Worm (Caenorhabditis elegans) whole organism, midembryonic: ENCODE measurements around the gene F52H2.15.

Experiments used
- T22C8.4 ChIP-seq: fragments of 200-800 bp; sonication (Bioruptor generic); IDR thresholded peaks from 2 replicates; pipeline ENCODE4 v1.3.6; 2022; ENCODE audit warnings: missing genetic modification characterization, missing compliant biosample characterization
- cog-1 ChIP-seq: sonication (generic microtip); optimal IDR thresholded peaks from 2 replicates; lab custom pipeline; 2016; ENCODE audit warnings: missing genetic modification characterization, missing compliant biosample characterization
- flt-1 ChIP-seq: fragments of 200-800 bp; sonication (Bioruptor generic); IDR thresholded peaks from 2 replicates; pipeline ENCODE4 v1.3.6; 2022; ENCODE audit warnings: missing genetic modification characterization, missing compliant biosample characterization
- klf-2 ChIP-seq: fragments of 200-800 bp; sonication (Bioruptor generic); conservative IDR thresholded peaks from 2 replicates; pipeline ENCODE4 v1.3.6; 2022; ENCODE audit warnings: missing genetic modification reagents, missing genetic modification characterization, missing compliant biosample characterization
- med-1 ChIP-seq: sonication (generic microtip); optimal IDR thresholded peaks from 2 replicates; lab custom pipeline; 2017; ENCODE audit warnings: missing genetic modification characterization, mild to moderate bottlenecking, missing compliant biosample characterization, antibody characterized with exemption, missing genetic modification reagents; ENCODE audit not compliant: insufficient read depth
- ref-1 ChIP-seq: fragments of 200-800 bp; sonication (Bioruptor generic); conservative IDR thresholded peaks from 2 replicates; pipeline ENCODE4 v1.3.6; 2022; ENCODE audit warnings: missing genetic modification reagents, missing genetic modification characterization, missing compliant biosample characterization
- tab-1 ChIP-seq: fragments of 200-800 bp; sonication (Bioruptor generic); IDR thresholded peaks from 2 replicates; pipeline ENCODE4 v1.3.6; 2022; ENCODE audit warnings: missing genetic modification characterization, missing compliant biosample characterization
- ztf-23 ChIP-seq: fragments of 200-800 bp; sonication (Bioruptor generic); IDR thresholded peaks from 2 replicates; pipeline ENCODE4 v1.3.6; 2022; ENCODE audit warnings: missing genetic modification reagents, missing genetic modification characterization, missing compliant biosample characterization
- ztf-29 ChIP-seq: fragments of 200-800 bp; sonication (Bioruptor generic); IDR thresholded peaks from 2 replicates; pipeline ENCODE4 v1.3.6; 2022; ENCODE audit warnings: missing genetic modification reagents, missing genetic modification characterization, missing compliant biosample characterization

F52H2.15 gene

ce11 chrX:2581828-2582589, 16.9 kb downstream of the F52H2.15 start:
- no peak for TF ChIP-seq ztf-23 (GFP tag; lab: Robert Waterston, UW)
- TF ChIP-seq flt-1 (GFP tag; lab: Robert Waterston, UW), result no peak
- TF ChIP-seq tab-1 (GFP tag; lab: Robert Waterston, UW), result no peak
- no peak for TF ChIP-seq ref-1
- TF ChIP-seq med-1, result no peak
- no peak for TF ChIP-seq klf-2
- no peak for TF ChIP-seq ztf-29 (GFP tag; lab: Robert Waterston, UW)
- TF ChIP-seq T22C8.4 (GFP tag; lab: Robert Waterston, UW), result no peak

ce11 chrX:2583135-2583683, 18.1 kb downstream of the F52H2.15 start:
- no peak for TF ChIP-seq ztf-23 (GFP tag; lab: Robert Waterston, UW)
- TF ChIP-seq ref-1, result no peak
- 0 out of 2 replicates have a peak, but pooled peaks have one; percentile 57 for TF ChIP-seq flt-1 (GFP tag; lab: Robert Waterston, UW)
- TF ChIP-seq ztf-29 (GFP tag; lab: Robert Waterston, UW), result peak; percentile 46; the same call in 1 of the 2 replicates
- no peak for TF ChIP-seq tab-1 (GFP tag; lab: Robert Waterston, UW)
- no peak for TF ChIP-seq med-1

ce11 chrX:2585655-2586054, 20.5 kb downstream of the F52H2.15 start, which contains the start of gene H01M10.2:
H01M10.2 (minus strand) TSS chrX:2585755.
- TF ChIP-seq med-1 (no peak), klf-2 (no peak), tab-1 (GFP tag; lab: Robert Waterston, UW) (no peak), flt-1 (GFP tag; lab: Robert Waterston, UW) (no peak), ref-1 (no peak), cog-1 (tag; lab: Kevin White, UChicago) (no peak), ztf-29 (GFP tag; lab: Robert Waterston, UW) (no peak), T22C8.4 (GFP tag; lab: Robert Waterston, UW) (no peak), ztf-23 (GFP tag; lab: Robert Waterston, UW) (no peak)

- TF ChIP-seq med-1 (no peak), T22C8.4 (GFP tag; lab: Robert Waterston, UW) (no peak), tab-1 (GFP tag; lab: Robert Waterston, UW) (no peak), ztf-23 (GFP tag; lab: Robert Waterston, UW) (no peak), ztf-29 (GFP tag; lab: Robert Waterston, UW) (no peak)
Measured at ce11 chrX:2588012-2588411, 22.9 kb downstream of the F52H2.15 start.

- TF ChIP-seq flt-1 (GFP tag; lab: Robert Waterston, UW), result no peak
- no peak for TF ChIP-seq klf-2
- no peak for TF ChIP-seq ref-1
- TF ChIP-seq cog-1 (tag; lab: Kevin White, UChicago), result no peak
- no peak for TF ChIP-seq ztf-23 (GFP tag; lab: Robert Waterston, UW)
- no peak for TF ChIP-seq ztf-29 (GFP tag; lab: Robert Waterston, UW)
- TF ChIP-seq T22C8.4 (GFP tag; lab: Robert Waterston, UW), result no peak
Measured at ce11 chrX:2590023-2590422, 24.9 kb downstream of the F52H2.15 start.

- TF ChIP-seq ref-1, result no peak
- TF ChIP-seq ztf-23 (GFP tag; lab: Robert Waterston, UW), result no peak
- TF ChIP-seq T22C8.4 (GFP tag; lab: Robert Waterston, UW), result no peak
- no peak for TF ChIP-seq klf-2
- no peak for TF ChIP-seq tab-1 (GFP tag; lab: Robert Waterston, UW)
- TF ChIP-seq ztf-29 (GFP tag; lab: Robert Waterston, UW), result no peak
- no peak for TF ChIP-seq med-1
- no peak for TF ChIP-seq cog-1 (tag; lab: Kevin White, UChicago)
- no peak for TF ChIP-seq flt-1 (GFP tag; lab: Robert Waterston, UW)
Measured at ce11 chrX:2590777-2591176, 25.6 kb downstream of the F52H2.15 start.

ce11 chrX:2591586-2592000, 26.4 kb downstream of the F52H2.15 start:
- TF ChIP-seq tab-1 (GFP tag; lab: Robert Waterston, UW), result no peak
- 0 out of 2 replicates have a peak, but pooled peaks have one; percentile 40 for TF ChIP-seq T22C8.4 (GFP tag; lab: Robert Waterston, UW)
- 0 out of 2 replicates have a peak, but pooled peaks have one; percentile 49 for TF ChIP-seq ztf-23 (GFP tag; lab: Robert Waterston, UW)
- peak; percentile 56 for TF ChIP-seq cog-1 (tag; lab: Kevin White, UChicago)

ce11 chrX:2592670-2593280, 27.6 kb downstream of the F52H2.15 start:
- TF ChIP-seq med-1, result no peak
- TF ChIP-seq tab-1 (GFP tag; lab: Robert Waterston, UW), result no peak
- TF ChIP-seq T22C8.4 (GFP tag; lab: Robert Waterston, UW), result no peak
- TF ChIP-seq ref-1, result no peak
- no peak for TF ChIP-seq cog-1 (tag; lab: Kevin White, UChicago)
- TF ChIP-seq ztf-23 (GFP tag; lab: Robert Waterston, UW), result no peak
- no peak for TF ChIP-seq ztf-29 (GFP tag; lab: Robert Waterston, UW)
- no peak for TF ChIP-seq flt-1 (GFP tag; lab: Robert Waterston, UW)
- no peak for TF ChIP-seq klf-2

- TF ChIP-seq med-1, result no peak
- no peak for TF ChIP-seq ztf-23 (GFP tag; lab: Robert Waterston, UW)
- no peak for TF ChIP-seq ztf-29 (GFP tag; lab: Robert Waterston, UW)
- no peak for TF ChIP-seq cog-1 (tag; lab: Kevin White, UChicago)
- TF ChIP-seq flt-1 (GFP tag; lab: Robert Waterston, UW), result no peak
- no peak for TF ChIP-seq tab-1 (GFP tag; lab: Robert Waterston, UW)
- no peak for TF ChIP-seq ref-1
- no peak for TF ChIP-seq T22C8.4 (GFP tag; lab: Robert Waterston, UW)
- no peak for TF ChIP-seq klf-2
Measured at ce11 chrX:2593703-2594102, 28.5 kb downstream of the F52H2.15 start, which contains the start of the genes nhr-40 and T03G6.7. nhr-40 (plus strand) TSS chrX:2594003. T03G6.7 (plus strand) TSS chrX:2594039.
